Worm (Caenorhabditis elegans) whole organism, mixed stage, embryonic: ENCODE results near the gene T08G3.11.

Experiments used
- elt-1 ChIP-seq: sonication (generic microtip); optimal IDR thresholded peaks from 2 replicates; lab custom pipeline; 2017; ENCODE audit warnings: missing genetic modification characterization, mild to moderate bottlenecking, missing compliant biosample characterization, antibody characterized with exemption, moderate library complexity, borderline replicate concordance; ENCODE audit not compliant: insufficient read depth
- lin-13 ChIP-seq: fragments of 150-350 bp; optimal IDR thresholded peaks from 2 replicates; lab custom pipeline; 2014; ENCODE audit warnings: missing biosample characterization, missing genetic modification characterization
- nhr-28 ChIP-seq: fragments of 150-350 bp; optimal IDR thresholded peaks from 2 replicates; lab custom pipeline; 2014; ENCODE audit warnings: missing biosample characterization, missing genetic modification characterization
- nhr-76 ChIP-seq: sonication (generic microtip); optimal IDR thresholded peaks from 2 replicates; lab custom pipeline; 2017; ENCODE audit warnings: missing biosample characterization, missing genetic modification characterization
- snpc-4 ChIP-seq: fragments of 150-350 bp; optimal IDR thresholded peaks from 2 replicates; lab custom pipeline; 2014; ENCODE audit warnings: missing biosample characterization, missing genetic modification characterization
- sptf-1 ChIP-seq: sonication (generic microtip); optimal IDR thresholded peaks from 2 replicates; lab custom pipeline; 2017; ENCODE audit warnings: mild to moderate bottlenecking, missing genetic modification characterization, moderate library complexity, missing compliant biosample characterization
- unc-62 ChIP-seq: fragments of 150-350 bp; optimal IDR thresholded peaks from 2 replicates; lab custom pipeline; 2014; ENCODE audit warnings: missing biosample characterization, missing genetic modification reagents, missing genetic modification characterization

DNA sequence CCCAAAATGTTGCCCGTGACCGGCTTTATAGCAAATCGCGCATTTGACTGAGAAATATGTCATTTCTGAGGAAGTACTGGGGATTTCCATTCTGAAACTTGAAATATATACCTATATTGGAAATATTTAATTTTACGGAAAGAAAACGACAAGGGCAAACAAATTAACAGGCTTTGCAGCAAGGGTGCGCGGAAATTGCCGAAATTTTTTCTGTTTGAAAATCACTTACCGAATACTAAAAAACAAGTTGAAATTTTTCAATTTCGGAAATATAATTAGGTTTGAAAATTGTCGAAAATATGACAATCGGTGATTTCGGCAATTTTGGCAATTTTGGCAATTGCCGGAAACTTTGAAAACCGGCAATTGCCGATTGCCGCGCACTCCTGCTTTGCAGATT, 26.7 kb upstream of the T08G3.11 start, which contains the start of gene nhr-54:
- TF ChIP-seq unc-62 (GFP tag; lab: Kevin White, UChicago): no peak
- no peak for TF ChIP-seq snpc-4 (tag; lab: Kevin White, UChicago)
- TF ChIP-seq sptf-1 (tag; lab: Kevin White, UChicago): no peak
- TF ChIP-seq nhr-76 (tag; lab: Kevin White, UChicago): no peak
- no peak for TF ChIP-seq lin-13
- TF ChIP-seq nhr-28 (tag; lab: Kevin White, UChicago): no peak
- no peak for TF ChIP-seq elt-1 (tag; lab: Kevin White, UChicago)
